Worm (Caenorhabditis elegans): ENCODE measurements around the gene srv-14.

ce11 chrIV:15908251-15908650 is 14.2 kb upstream of the srv-14 start:
- no peak for TF ChIP-seq snpc-4 (tag; optimal IDR thresholded peaks at IDR 0.05)
- no peak for TF ChIP-seq pha-4 (tag; optimal IDR thresholded peaks at IDR 0.05)
- TF ChIP-seq ztf-11 (tag; optimal IDR thresholded peaks at IDR 0.05), result no peak
- TF ChIP-seq elt-3 (tag; optimal IDR thresholded peaks at IDR 0.05), result no peak
- TF ChIP-seq tbx-8 (GFP tag; optimal IDR thresholded peaks at IDR 0.05), result no peak
- TF ChIP-seq ces-1 (GFP tag; optimal IDR thresholded peaks at IDR 0.05), result no peak
